Worm (Caenorhabditis elegans): ENCODE measurements around the gene npr-30.

Gene npr-30

DNA sequence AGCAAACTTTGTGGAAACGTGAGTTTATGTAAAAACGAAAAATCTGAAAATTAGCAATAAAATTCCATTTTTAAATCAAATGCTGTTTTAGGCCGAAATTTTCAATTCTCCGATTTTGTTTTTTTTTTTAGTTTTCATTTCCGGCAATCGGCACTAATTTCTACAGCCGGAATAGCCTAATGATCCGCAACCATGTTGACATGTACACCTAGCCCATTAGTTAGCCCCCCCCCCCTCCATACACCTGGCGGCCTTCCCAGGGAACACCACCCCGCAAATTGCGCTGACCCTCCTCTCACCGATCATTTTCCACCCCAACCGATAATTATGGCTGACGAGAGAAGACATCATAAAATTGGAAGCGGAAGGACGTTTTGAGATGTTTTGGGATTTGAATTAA lies 36.4 kb downstream of the npr-30 start:
- no peak for TF ChIP-seq unc-62 (GFP tag; optimal IDR thresholded peaks at IDR 0.05)

DNA sequence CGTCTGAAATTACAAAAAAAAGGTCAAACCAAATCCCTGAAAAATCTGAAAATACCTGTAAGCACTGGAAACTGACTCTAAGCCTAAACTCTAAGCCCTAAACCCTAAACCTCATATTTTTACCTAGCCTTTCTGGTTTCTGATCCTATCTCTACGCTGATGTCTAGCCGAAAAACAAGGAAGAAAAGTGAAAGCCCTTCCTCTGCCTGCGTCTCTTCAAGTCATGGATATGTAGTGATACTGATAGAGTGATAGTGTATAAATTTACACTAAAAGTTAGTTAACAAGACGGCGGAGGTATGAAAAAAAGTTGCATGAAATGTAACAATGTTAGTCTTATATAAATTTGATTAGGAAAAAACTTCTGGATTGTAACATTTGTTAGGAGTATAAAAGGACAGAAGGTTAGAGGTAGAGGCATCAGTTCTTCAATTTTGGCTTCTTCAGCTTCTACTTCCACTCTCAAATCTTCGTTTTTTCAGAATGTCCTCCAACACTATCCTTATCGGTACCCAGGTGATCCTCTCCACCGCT lies 37.5 kb downstream of the npr-30 start, which contains the start of gene col-88:
Gene col-88, plus strand, starts transcription at position 484 of the 534 bp plus-strand sequence.
- TF ChIP-seq unc-62 (GFP tag; optimal IDR thresholded peaks at IDR 0.05): no peak

DNA sequence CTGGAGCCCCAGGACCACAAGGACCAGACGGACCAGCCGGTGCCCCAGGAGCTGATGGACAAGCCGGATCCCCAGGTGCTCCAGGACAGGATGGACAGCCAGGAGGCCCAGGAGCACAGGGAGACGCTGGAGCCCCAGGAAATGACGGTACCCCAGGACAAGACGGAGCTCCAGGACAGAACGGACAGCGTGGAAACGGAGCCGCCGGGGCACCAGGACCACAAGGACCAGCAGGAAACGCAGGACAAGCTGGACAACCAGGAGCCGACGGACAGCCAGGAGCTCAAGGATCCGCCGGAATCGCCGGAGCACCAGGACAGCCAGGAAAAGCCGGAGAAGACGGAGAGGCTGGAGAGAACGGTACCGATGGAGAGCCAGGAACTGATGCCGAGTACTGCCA lies 38.4 kb downstream of the npr-30 start:
- TF ChIP-seq unc-62 (GFP tag; optimal IDR thresholded peaks at IDR 0.05): no peak

DNA sequence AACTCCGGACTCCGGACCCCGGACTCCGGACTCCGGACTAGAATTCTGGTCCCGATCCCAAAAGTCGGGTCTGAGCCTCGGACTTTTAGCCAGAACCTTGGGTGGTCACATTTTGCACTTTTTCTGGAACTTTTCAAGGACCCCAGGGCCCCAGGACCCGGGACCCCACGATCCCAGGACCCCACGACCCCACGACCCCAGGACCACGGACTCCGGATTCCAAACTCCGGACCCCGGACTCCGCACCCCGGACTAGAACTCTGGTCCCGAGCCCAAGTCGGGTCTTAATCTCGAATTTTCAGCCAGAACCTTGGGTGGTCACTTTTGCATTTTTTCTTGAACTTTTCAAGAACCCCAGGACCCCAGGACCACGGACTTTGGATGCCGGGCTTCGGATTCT lies 39.6 kb downstream of the npr-30 start:
- TF ChIP-seq unc-62 (GFP tag; optimal IDR thresholded peaks at IDR 0.05): no peak

- TF ChIP-seq unc-62 (GFP tag; optimal IDR thresholded peaks at IDR 0.05): no peak
Observed at ce11 chrIII:48329-48728, 45.2 kb downstream of the npr-30 start.

- no peak for TF ChIP-seq unc-62 (GFP tag; optimal IDR thresholded peaks at IDR 0.05)
Observed at ce11 chrIII:49064-49463, 45.9 kb downstream of the npr-30 start.

DNA sequence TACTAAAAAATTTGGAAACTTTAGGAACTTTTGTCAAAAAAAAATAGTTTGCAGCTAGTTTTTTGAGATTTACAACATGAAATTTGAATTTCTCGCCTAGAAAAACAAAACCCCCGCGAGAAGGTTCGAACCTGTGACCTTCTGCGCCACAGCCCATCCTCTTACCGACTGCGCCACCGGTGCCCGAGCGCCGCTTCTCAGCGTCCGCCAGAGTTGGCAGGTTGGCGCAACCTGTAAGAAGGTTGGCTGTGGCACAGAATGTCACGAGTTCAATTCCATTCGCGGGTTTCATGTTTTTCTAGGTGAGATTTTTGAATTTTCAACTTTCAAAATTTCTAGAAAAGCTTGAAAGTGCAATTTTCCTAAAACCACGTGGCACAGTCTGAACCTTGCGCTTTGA lies 47.3 kb downstream of the npr-30 start:
- TF ChIP-seq unc-62 (GFP tag; optimal IDR thresholded peaks at IDR 0.05): no peak

- no peak for TF ChIP-seq unc-62 (GFP tag; optimal IDR thresholded peaks at IDR 0.05)
Observed at ce11 chrIII:51622-52021, 48.5 kb downstream of the npr-30 start.

- TF ChIP-seq unc-62 (GFP tag; optimal IDR thresholded peaks at IDR 0.05): no peak
Observed at ce11 chrIII:53696-54095, 50.6 kb downstream of the npr-30 start.

ce11 chrIII:61045-61444 lies 57.9 kb downstream of the npr-30 start, which contains the start of gene btb-5:
Gene btb-5, minus strand, starts transcription at chrIII:61145.
- no peak for TF ChIP-seq unc-62 (GFP tag; optimal IDR thresholded peaks at IDR 0.05)

Data from whole organism, dauer.